Fruit fly (Drosophila melanogaster) whole organism, embryonic: ENCODE results near the gene CAH9.

Source experiments
- ATbp ChIP-seq: fragments of 200-800 bp; sonication (Bioruptor generic); optimal IDR thresholded peaks from 2 replicates; lab custom pipeline; 2017; ENCODE audit warnings: missing biosample characterization, mild to moderate bottlenecking, missing genetic modification characterization, missing genetic modification reagents
- BEAF-32 ChIP-seq: fragments of 200-800 bp; sonication (Bioruptor generic); optimal IDR thresholded peaks from 3 replicates; lab custom pipeline; 2017; ENCODE audit warnings: missing biosample characterization, missing genetic modification characterization, mild to moderate bottlenecking, moderate library complexity, missing genetic modification reagents
- CG10274 ChIP-seq: fragments of 200-800 bp; sonication (Bioruptor generic); optimal IDR thresholded peaks from 3 replicates; lab custom pipeline; 2017; ENCODE audit warnings: missing biosample characterization, mild to moderate bottlenecking, missing genetic modification characterization
- CG10543 ChIP-seq: fragments of 200-800 bp; sonication (Bioruptor generic); optimal IDR thresholded peaks from 3 replicates; lab custom pipeline; 2017; ENCODE audit warnings: missing biosample characterization, mild to moderate bottlenecking, missing genetic modification characterization, moderate library complexity
- CG11504 ChIP-seq: fragments of 200-800 bp; sonication (Bioruptor generic); optimal IDR thresholded peaks from 3 replicates; lab custom pipeline; 2019; ENCODE audit warnings: missing biosample characterization, mild to moderate bottlenecking, missing genetic modification characterization, moderate library complexity
- CG11723 ChIP-seq: fragments of 200-800 bp; sonication (Bioruptor generic); optimal IDR thresholded peaks from 2 replicates; lab custom pipeline; 2017; ENCODE audit warnings: missing biosample characterization, mild to moderate bottlenecking, missing genetic modification characterization
- CG12391 ChIP-seq: fragments of 200-800 bp; sonication (Bioruptor generic); optimal IDR thresholded peaks from 3 replicates; lab custom pipeline; 2018; ENCODE audit warnings: missing biosample characterization, mild to moderate bottlenecking, missing genetic modification characterization, moderate library complexity
- CG14710 ChIP-seq: fragments of 200-800 bp; sonication (Bioruptor generic); optimal IDR thresholded peaks from 3 replicates; lab custom pipeline; 2019; ENCODE audit warnings: missing biosample characterization, mild to moderate bottlenecking, missing genetic modification characterization, moderate library complexity
- CG16779 ChIP-seq: fragments of 200-800 bp; sonication (Bioruptor generic); IDR thresholded peaks from 2 replicates; pipeline ENCODE4 v1.3.6; 2022; ENCODE audit warnings: missing biosample characterization, missing genetic modification characterization
- CG17186 ChIP-seq: fragments of 200-800 bp; sonication (Bioruptor generic); optimal IDR thresholded peaks from 3 replicates; lab custom pipeline; 2017; ENCODE audit warnings: missing biosample characterization, missing genetic modification reagents, missing genetic modification characterization
- CG17359 ChIP-seq: fragments of 200-800 bp; sonication (Bioruptor generic); optimal IDR thresholded peaks from 3 replicates; lab custom pipeline; 2018; ENCODE audit warnings: missing biosample characterization, mild to moderate bottlenecking, missing genetic modification characterization, moderate library complexity
- CG18011 ChIP-seq: fragments of 200-800 bp; sonication (Bioruptor generic); optimal IDR thresholded peaks from 2 replicates; lab custom pipeline; 2017; ENCODE audit warnings: missing biosample characterization, missing genetic modification characterization, mild to moderate bottlenecking, moderate library complexity, missing genotype
- CG2120 ChIP-seq: fragments of 200-800 bp; sonication (Bioruptor generic); optimal IDR thresholded peaks from 3 replicates; lab custom pipeline; 2016; ENCODE audit warnings: missing biosample characterization, missing genetic modification characterization
- CG30020 ChIP-seq: fragments of 200-800 bp; optimal IDR thresholded peaks from 2 replicates; lab custom pipeline; 2019; ENCODE audit warnings: missing biosample characterization, mild to moderate bottlenecking, missing genetic modification characterization, moderate library complexity
- CG6254 ChIP-seq: fragments of 200-800 bp; sonication (Bioruptor generic); optimal IDR thresholded peaks from 3 replicates; lab custom pipeline; 2017; ENCODE audit warnings: mild to moderate bottlenecking, missing biosample characterization, missing genetic modification reagents, missing genetic modification characterization
- CG6791 ChIP-seq: fragments of 200-800 bp; sonication (Bioruptor generic); IDR thresholded peaks from 3 replicates; pipeline ENCODE4 v1.3.6; 2022; ENCODE audit warnings: missing biosample characterization, missing genetic modification characterization; ENCODE audit not compliant: partially characterized antibody
- CG7556 ChIP-seq: fragments of 200-800 bp; sonication (Bioruptor generic); optimal IDR thresholded peaks from 2 replicates; lab custom pipeline; 2017; ENCODE audit warnings: missing biosample characterization, mild to moderate bottlenecking, missing genetic modification characterization
- CG8290 ChIP-seq, 3 experiments: fragments of 200-800 bp; sonication (Bioruptor generic); optimal IDR thresholded peaks; 2 replicates each; lab custom pipeline; 2016 to 2019; ENCODE audit warnings: missing biosample characterization in 3 of 3, missing genetic modification characterization in 3 of 3, mild to moderate bottlenecking in 2 of 3, moderate library complexity in 1 of 3
- CG8388 ChIP-seq: fragments of 200-800 bp; sonication (Bioruptor generic); optimal IDR thresholded peaks from 2 replicates; lab custom pipeline; 2019; ENCODE audit warnings: missing biosample characterization, mild to moderate bottlenecking, missing genetic modification characterization, moderate library complexity
- Camta ChIP-seq: fragments of 200-800 bp; sonication (Bioruptor generic); optimal IDR thresholded peaks from 2 replicates; lab custom pipeline; 2016; ENCODE audit warnings: missing biosample characterization, missing genetic modification characterization
- D19A ChIP-seq: fragments of 200-800 bp; optimal IDR thresholded peaks from 3 replicates; lab custom pipeline; 2019; ENCODE audit warnings: missing biosample characterization, mild to moderate bottlenecking, missing genetic modification characterization, moderate library complexity
- E2f2 ChIP-seq: fragments of 200-800 bp; sonication (Bioruptor generic); IDR thresholded peaks from 2 replicates; pipeline ENCODE4 v1.3.6; 2022; ENCODE audit warnings: missing biosample characterization, missing genetic modification characterization
- Ets65A ChIP-seq: fragments of 200-800 bp; sonication (Bioruptor generic); peaks from one replicate; lab custom pipeline; 2016; ENCODE audit warnings: missing biosample characterization, missing genetic modification characterization
- Fer1 ChIP-seq: fragments of 200-800 bp; sonication (Bioruptor generic); optimal IDR thresholded peaks from 2 replicates; lab custom pipeline; 2017; ENCODE audit warnings: missing biosample characterization, mild to moderate bottlenecking, missing genetic modification characterization
- Hr51 ChIP-seq, 2 experiments: fragments of 200-800 bp; sonication (Bioruptor generic); optimal IDR thresholded peaks; 2 replicates in 1 of 2; 3 replicates in 1 of 2; lab custom pipeline; 2016 to 2018; ENCODE audit warnings: missing biosample characterization in 2 of 2, missing genetic modification characterization in 2 of 2, mild to moderate bottlenecking in 1 of 2, moderate library complexity in 1 of 2
- Hr78 ChIP-seq, 2 experiments: fragments of 200-800 bp in 1 of 2; fragments of >200 bp in 1 of 2; sonication (Bioruptor generic) in 1 of 2; optimal IDR thresholded peaks; 2 replicates each; lab custom pipeline; 2017 to 2019; ENCODE audit warnings: missing biosample characterization in 2 of 2, missing genetic modification characterization in 2 of 2, mild to moderate bottlenecking in 1 of 2, moderate library complexity in 1 of 2
- Med ChIP-seq: fragments of 200-800 bp; sonication (Bioruptor generic); peaks from one replicate; lab custom pipeline; 2016; ENCODE audit warnings: missing biosample characterization, missing genetic modification characterization, mild to moderate bottlenecking, inconsistent platforms, moderate library complexity
- Opbp ChIP-seq: fragments of 200-800 bp; sonication (Bioruptor generic); IDR thresholded peaks from 3 replicates; pipeline ENCODE4 v1.3.6; 2022; ENCODE audit warnings: missing biosample characterization, missing genetic modification characterization; ENCODE audit not compliant: partially characterized antibody
- Ssrp ChIP-seq: fragments of 200-800 bp; sonication (Bioruptor generic); optimal IDR thresholded peaks from 2 replicates; lab custom pipeline; 2018; ENCODE audit warnings: missing biosample characterization, mild to moderate bottlenecking, missing genetic modification characterization, moderate library complexity
- Usf ChIP-seq: fragments of 200-800 bp; sonication (Bioruptor generic); optimal IDR thresholded peaks from 2 replicates; lab custom pipeline; 2017; ENCODE audit warnings: missing genotype, missing biosample characterization, missing genetic modification characterization
- bsh ChIP-seq, 2 experiments: fragments of 200-800 bp; sonication (Bioruptor generic); optimal IDR thresholded peaks; 2 replicates each; lab custom pipeline; 2017 to 2018; ENCODE audit warnings: mild to moderate bottlenecking in 2 of 2, missing biosample characterization in 2 of 2, missing genetic modification characterization in 2 of 2, moderate library complexity in 1 of 2
- fd3F ChIP-seq: fragments of 200-800 bp; sonication (Bioruptor generic); optimal IDR thresholded peaks from 2 replicates; lab custom pipeline; 2018; ENCODE audit warnings: missing biosample characterization, mild to moderate bottlenecking, missing genetic modification characterization, moderate library complexity
- fd96Cb ChIP-seq: fragments of 200-800 bp; sonication (Bioruptor generic); optimal IDR thresholded peaks from 2 replicates; lab custom pipeline; 2018; ENCODE audit warnings: missing biosample characterization, mild to moderate bottlenecking, missing genetic modification characterization, moderate library complexity
- gem ChIP-seq: fragments of 200-800 bp; sonication (Bioruptor generic); optimal IDR thresholded peaks from 2 replicates; lab custom pipeline; 2019; ENCODE audit warnings: missing biosample characterization, mild to moderate bottlenecking, missing genetic modification characterization, moderate library complexity
- lab ChIP-seq: fragments of 200-800 bp; sonication (Bioruptor generic); optimal IDR thresholded peaks from 3 replicates; lab custom pipeline; 2017; ENCODE audit warnings: missing biosample characterization, missing genetic modification characterization, mild to moderate bottlenecking, moderate library complexity, missing genetic modification reagents
- nmo ChIP-seq: fragments of 200-800 bp; sonication (Bioruptor generic); optimal IDR thresholded peaks from 2 replicates; lab custom pipeline; 2018; ENCODE audit warnings: missing biosample characterization, mild to moderate bottlenecking, missing genetic modification characterization, moderate library complexity
- odd ChIP-seq: fragments of 200-800 bp; sonication (Bioruptor generic); optimal IDR thresholded peaks from 2 replicates; lab custom pipeline; 2017; ENCODE audit warnings: missing biosample characterization, mild to moderate bottlenecking, missing genetic modification characterization
- org-1 ChIP-seq: fragments of 200-800 bp; sonication (Bioruptor generic); optimal IDR thresholded peaks from 2 replicates; lab custom pipeline; 2017; ENCODE audit warnings: missing biosample characterization, missing genetic modification characterization
- phol ChIP-seq: fragments of 200-800 bp; sonication (Bioruptor generic); optimal IDR thresholded peaks from 3 replicates; lab custom pipeline; 2018; ENCODE audit warnings: missing biosample characterization, mild to moderate bottlenecking, missing genetic modification characterization, moderate library complexity
- run ChIP-seq: fragments of 200-800 bp; sonication (Bioruptor generic); optimal IDR thresholded peaks from 3 replicates; lab custom pipeline; 2018; ENCODE audit warnings: missing biosample characterization, mild to moderate bottlenecking, missing genetic modification characterization
- sens ChIP-seq: fragments of 200-800 bp; sonication (Bioruptor generic); peaks from one replicate; lab custom pipeline; 2016; ENCODE audit warnings: missing biosample characterization, missing genetic modification characterization
- stwl ChIP-seq: fragments of 200-800 bp; sonication (Bioruptor generic); optimal IDR thresholded peaks from 3 replicates; lab custom pipeline; 2018; ENCODE audit warnings: missing biosample characterization, mild to moderate bottlenecking, missing genetic modification characterization, moderate library complexity
- twi ChIP-seq: fragments of 200-800 bp; optimal IDR thresholded peaks from 2 replicates; lab custom pipeline; 2019; ENCODE audit warnings: missing biosample characterization, mild to moderate bottlenecking, missing genetic modification characterization, moderate library complexity
- vnd ChIP-seq: fragments of 200-800 bp; sonication (Bioruptor generic); IDR thresholded peaks from 3 replicates; pipeline ENCODE4 v1.3.6; 2022; ENCODE audit warnings: missing biosample characterization, missing genetic modification characterization; ENCODE audit not compliant: partially characterized antibody

Gene CAH9

dm6 chr3R:27148812-27149769 lies 43.1 kb upstream of the CAH9 start (continued):
- TF ChIP-seq CG2120 (GFP tag; lab: Kevin White, UChicago) (peak; percentile 24), CG11723 (GFP tag; lab: Kevin White, UChicago) (no peak), CG12391 (tag; lab: Kevin White, UChicago) (no peak), org-1 (GFP tag; lab: Kevin White, UChicago) (peak; percentile 18), fd3F (no peak), Hr78 (GFP tag; optimal IDR thresholded peaks at IDR 0.05; lab: Kevin White, UChicago) (peak in 1 of 2 experiments; percentile 79), run (tag; lab: Kevin White, UChicago) (peak; percentile 29), gem (peak; percentile 60), sens (GFP tag; lab: Kevin White, UChicago) (peak; percentile 77), CG7556 (GFP tag; lab: Kevin White, UChicago) (peak; percentile 9), lab (GFP tag; lab: Kevin White, UChicago) (peak; percentile 18), twi (tag; lab: Kevin White, UChicago) (peak; percentile 85), CG6254 (GFP tag; lab: Kevin White, UChicago) (no peak), Med (GFP tag; lab: Kevin White, UChicago) (peak; percentile 60)

DNA sequence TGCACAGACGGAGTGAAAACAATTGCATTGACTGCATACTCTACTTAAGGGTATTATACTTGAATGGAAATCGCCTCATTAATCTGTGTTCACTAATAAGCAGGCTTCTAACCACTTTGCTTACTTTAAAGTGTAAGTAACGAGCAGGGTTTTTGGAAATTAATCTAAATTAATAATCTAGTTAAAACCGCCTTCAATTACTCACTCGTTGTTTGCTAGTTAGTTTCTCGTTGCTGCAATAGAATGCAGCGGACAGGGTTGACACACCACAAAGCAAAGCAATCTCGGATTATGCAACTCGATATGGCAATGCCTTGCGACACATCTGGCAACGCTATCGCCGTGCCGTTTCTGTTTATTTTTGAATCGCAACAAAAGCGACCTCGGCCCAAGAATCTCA lies 34.0 kb upstream of the CAH9 start:
- TF ChIP-seq CG11504 (tag; lab: Kevin White, UChicago): peak; percentile 21
- peak; percentile 38; the same call in 1 of the 3 replicates for TF ChIP-seq CG6791 (GFP tag; lab: Robert Waterston, UW)
- no peak for TF ChIP-seq CG16779 (GFP tag; lab: Robert Waterston, UW)
- TF ChIP-seq ATbp (GFP tag; lab: Kevin White, UChicago): peak; percentile 7
- TF ChIP-seq CG14710 (tag; lab: Kevin White, UChicago): peak; percentile 4
- no peak for TF ChIP-seq CG10543 (GFP tag; lab: Kevin White, UChicago)
- TF ChIP-seq CG17359: peak; percentile 15
- peak; percentile 26; the same call in 1 of the 3 replicates for TF ChIP-seq Opbp (GFP tag; lab: Robert Waterston, UW)
- no peak for TF ChIP-seq Fer1 (GFP tag; lab: Kevin White, UChicago)
- no peak for TF ChIP-seq odd (GFP tag; lab: Kevin White, UChicago)
- peak in 1 of 2 experiments; percentile 1 for TF ChIP-seq Hr51 (GFP tag; optimal IDR thresholded peaks at IDR 0.05; lab: Kevin White, UChicago)
- TF ChIP-seq CG10274 (GFP tag; lab: Kevin White, UChicago): no peak
- TF ChIP-seq D19A (tag; lab: Kevin White, UChicago): peak; percentile 83
- no peak for TF ChIP-seq CG17186 (GFP tag; lab: Kevin White, UChicago)
- TF ChIP-seq CG8388: peak; percentile 1
- TF ChIP-seq CG30020 (tag; lab: Kevin White, UChicago): no peak
- TF ChIP-seq Ssrp: peak; percentile 15
- TF ChIP-seq E2f2 (GFP tag; lab: Robert Waterston, UW): no peak; the same call in 1 of the 2 replicates
- no peak for TF ChIP-seq vnd
- peak; percentile 33 for TF ChIP-seq Ets65A (GFP tag; lab: Kevin White, UChicago)
- peak; percentile 100 for TF ChIP-seq stwl (tag; lab: Kevin White, UChicago)
- peak; percentile 5 for TF ChIP-seq Camta (GFP tag; lab: Kevin White, UChicago)
- TF ChIP-seq Usf (GFP tag; lab: Kevin White, UChicago): no peak
- peak; percentile 37 for TF ChIP-seq gem
- TF ChIP-seq bsh (GFP tag; optimal IDR thresholded peaks at IDR 0.05; lab: Kevin White, UChicago): peak in 1 of 2 experiments; percentile 13
- no peak for TF ChIP-seq BEAF-32 (GFP tag; lab: Kevin White, UChicago)
- peak; percentile 24 for TF ChIP-seq phol (tag; lab: Kevin White, UChicago)
- TF ChIP-seq nmo: peak; percentile 20
- TF ChIP-seq CG8290 (GFP tag; optimal IDR thresholded peaks at IDR 0.05; lab: Kevin White, UChicago): peak; percentile 17
- TF ChIP-seq CG8290 (tag; optimal IDR thresholded peaks at IDR 0.05; lab: Kevin White, UChicago): no peak
- peak; percentile 12 for TF ChIP-seq fd96Cb (tag; lab: Kevin White, UChicago)
- TF ChIP-seq Med (GFP tag; lab: Kevin White, UChicago): peak; percentile 60
- no peak for TF ChIP-seq CG18011 (GFP tag; lab: Kevin White, UChicago)
